Fruit fly (Drosophila melanogaster): Measurements from ENCODE around the gene CG6980.

CG6980 gene

dm6 chr3R:24813637-24814301 lies 6.3 kb downstream of the CG6980 start, which contains the start of the genes lili and CG34150 (continued):
- peak; percentile 77 for TF ChIP-seq PHDP (tag; optimal IDR thresholded peaks at IDR 0.05)
- no peak for TF ChIP-seq z (GFP tag; IDR thresholded peaks at IDR 0.05)
- peak; percentile 71 for TF ChIP-seq lab (GFP tag; optimal IDR thresholded peaks at IDR 0.05)
- TF ChIP-seq CG18599 (GFP tag; optimal IDR thresholded peaks at IDR 0.05): peak; percentile 76
- peak; percentile 40; the same call in 1 of the 2 replicates for TF ChIP-seq CG4404 (GFP tag; IDR thresholded peaks at IDR 0.05)
- no peak; the same call in 2 of the 3 replicates for TF ChIP-seq B-H1 (GFP tag; IDR thresholded peaks at IDR 0.05)
- no peak for TF ChIP-seq Doc2 (GFP tag; IDR thresholded peaks at IDR 0.05)
- TF ChIP-seq dpn (GFP tag; optimal IDR thresholded peaks at IDR 0.05): peak; percentile 81
- TF ChIP-seq cas (GFP tag; IDR thresholded peaks at IDR 0.05): 0 out of 2 replicates have a peak, but pooled peaks have one; percentile 45
- TF ChIP-seq ftz-f1 (GFP tag; optimal IDR thresholded peaks at IDR 0.05): peak; percentile 14
- TF ChIP-seq Xrp1 (GFP tag; IDR thresholded peaks at IDR 0.05): peak; percentile 73; the same call in 1 of the 2 replicates
- TF ChIP-seq GATAe (GFP tag; conservative IDR thresholded peaks at IDR 0.05): no peak
- peak; percentile 67 for TF ChIP-seq Dp (GFP tag; optimal IDR thresholded peaks at IDR 0.05)
- peak; percentile 60 for TF ChIP-seq pzg (GFP tag; optimal IDR thresholded peaks at IDR 0.05)
- peak; percentile 65 to 66 for TF ChIP-seq Pdp1 (GFP tag; optimal IDR thresholded peaks at IDR 0.05)
- TF ChIP-seq CG10366 (GFP tag; IDR thresholded peaks at IDR 0.05): peak; percentile 63
- TF ChIP-seq CG6683 (GFP tag; optimal IDR thresholded peaks at IDR 0.05): no peak
- TF ChIP-seq CG7745 (tag; optimal IDR thresholded peaks at IDR 0.05): no peak
- TF ChIP-seq gfzf (GFP tag; optimal IDR thresholded peaks at IDR 0.05): peak; percentile 35
- TF ChIP-seq inv (GFP tag; IDR thresholded peaks at IDR 0.05; ENCODE audit: partially characterized antibody): peak; percentile 73
- TF ChIP-seq fd64A (GFP tag; optimal IDR thresholded peaks at IDR 0.05): no peak
- TF ChIP-seq Hr3 (GFP tag; optimal IDR thresholded peaks at IDR 0.05): peak; percentile 74
- peak; percentile 85 for TF ChIP-seq Chrac-16 (GFP tag; optimal IDR thresholded peaks at IDR 0.05)
- peak; percentile 30 for TF ChIP-seq CG10431 (GFP tag; optimal IDR thresholded peaks at IDR 0.05)
- peak; percentile 62 for TF ChIP-seq CG17328 (GFP tag; IDR thresholded peaks at IDR 0.05)
- TF ChIP-seq ap (GFP tag; IDR thresholded peaks at IDR 0.05): 0 out of 2 replicates have a peak, but pooled peaks have one; percentile 18
- peak; percentile 72; the same call in 1 of the 2 replicates for TF ChIP-seq CG7372 (GFP tag; IDR thresholded peaks at IDR 0.05)
- TF ChIP-seq CG31365 (tag; optimal IDR thresholded peaks at IDR 0.05): no peak
- TF ChIP-seq CG18011 (GFP tag; optimal IDR thresholded peaks at IDR 0.05): peak; percentile 53
- peak; percentile 90 for TF ChIP-seq row (GFP tag; IDR thresholded peaks at IDR 0.05)
- no peak for TF ChIP-seq CG5180 (GFP tag; optimal IDR thresholded peaks at IDR 0.05)
- peak; percentile 73 for TF ChIP-seq CG32772 (GFP tag; IDR thresholded peaks at IDR 0.05)
- TF ChIP-seq eve (GFP tag; optimal IDR thresholded peaks at IDR 0.05): no peak
- TF ChIP-seq Tbp (GFP tag; optimal IDR thresholded peaks at IDR 0.05): no peak
- peak; percentile 88 for TF ChIP-seq CG13624 (GFP tag; optimal IDR thresholded peaks at IDR 0.05)
- TF ChIP-seq Drgx (GFP tag; IDR thresholded peaks at IDR 0.05): no peak; the same call in 1 of the 2 replicates
- no peak for TF ChIP-seq CG6175 (GFP tag; IDR thresholded peaks at IDR 0.05)
- TF ChIP-seq CG15073 (GFP tag; optimal IDR thresholded peaks at IDR 0.05): no peak
- peak; percentile 2 for TF ChIP-seq kni (GFP tag; optimal IDR thresholded peaks at IDR 0.05)
- no peak for TF ChIP-seq h (optimal IDR thresholded peaks at IDR 0.05)
- no peak for TF ChIP-seq nerfin-2 (GFP tag; IDR thresholded peaks at IDR 0.05; ENCODE audit: partially characterized antibody)
- TF ChIP-seq CG1233 (GFP tag; optimal IDR thresholded peaks at IDR 0.05): peak; percentile 64
- no peak for TF ChIP-seq lov (optimal IDR thresholded peaks at IDR 0.05)
- TF ChIP-seq lov (GFP tag; IDR thresholded peaks at IDR 0.05): no peak
- TF ChIP-seq MBD-R2 (GFP tag; IDR thresholded peaks at IDR 0.05): peak; percentile 93
- TF ChIP-seq CG17385 (GFP tag; optimal IDR thresholded peaks at IDR 0.05): peak; percentile 63
- peak; percentile 48 for TF ChIP-seq gcm2 (GFP tag; optimal IDR thresholded peaks at IDR 0.05)
- peak; percentile 73 for TF ChIP-seq ind (GFP tag; optimal IDR thresholded peaks at IDR 0.05)
- peak; percentile 90 for TF ChIP-seq CG8290 (GFP tag; optimal IDR thresholded peaks at IDR 0.05)
- TF ChIP-seq CG8290 (tag; optimal IDR thresholded peaks at IDR 0.05): peak; percentile 19 to 21
- no peak for TF ChIP-seq btn (GFP tag; optimal IDR thresholded peaks at IDR 0.05)

All from whole organism, embryonic.